Fruit fly (Drosophila melanogaster): Measurements from ENCODE around the gene Taf12.

Gene Taf12

dm6 chr3R:11656614-11657216, 22.8 kb downstream of the Taf12 start (continued):
- TF ChIP-seq vnd (GFP tag; IDR thresholded peaks at IDR 0.05; ENCODE audit: partially characterized antibody) = no peak
- peak; percentile 96 for TF ChIP-seq CG17568 (GFP tag; optimal IDR thresholded peaks at IDR 0.05)
- TF ChIP-seq CG15269 (tag; optimal IDR thresholded peaks at IDR 0.05) = peak; percentile 98
- peak; percentile 86 for TF ChIP-seq CG18011 (GFP tag; optimal IDR thresholded peaks at IDR 0.05)
- peak; percentile 92 for TF ChIP-seq CG3838 (GFP tag; optimal IDR thresholded peaks at IDR 0.05)
- peak; percentile 97 for TF ChIP-seq row (GFP tag; IDR thresholded peaks at IDR 0.05)
- TF ChIP-seq salm (tag; optimal IDR thresholded peaks at IDR 0.05) = peak; percentile 94
- TF ChIP-seq lab (GFP tag; optimal IDR thresholded peaks at IDR 0.05) = peak; percentile 98
- peak; percentile 92 for TF ChIP-seq Sox100B (GFP tag; optimal IDR thresholded peaks at IDR 0.05)
- TF ChIP-seq ab (GFP tag; optimal IDR thresholded peaks at IDR 0.05) = peak; percentile 84
- TF ChIP-seq dan (GFP tag; IDR thresholded peaks at IDR 0.05) = peak; percentile 71; the same call in 1 of the 2 replicates
- peak; percentile 97 for TF ChIP-seq dmrt99B (tag; optimal IDR thresholded peaks at IDR 0.05)
- TF ChIP-seq Optix (GFP tag; IDR thresholded peaks at IDR 0.05) = peak; percentile 96
- peak; percentile 94 for TF ChIP-seq phol (tag; optimal IDR thresholded peaks at IDR 0.05)
- TF ChIP-seq mld (GFP tag; IDR thresholded peaks at IDR 0.05; ENCODE audit: partially characterized antibody) = no peak
- peak; percentile 95 for TF ChIP-seq Blimp-1 (GFP tag; optimal IDR thresholded peaks at IDR 0.05)
- peak; percentile 95 for TF ChIP-seq CG7556 (GFP tag; optimal IDR thresholded peaks at IDR 0.05)
- TF ChIP-seq CG14441 (GFP tag; IDR thresholded peaks at IDR 0.05) = peak; percentile 97
- peak; percentile 82 for TF ChIP-seq CG10321 (GFP tag; IDR thresholded peaks at IDR 0.05)
- TF ChIP-seq CG18476 (GFP tag; optimal IDR thresholded peaks at IDR 0.05) = peak; percentile 94
- peak; percentile 80 for TF ChIP-seq CG8290 (GFP tag; optimal IDR thresholded peaks at IDR 0.05)
- TF ChIP-seq CG8290 (tag; optimal IDR thresholded peaks at IDR 0.05) = peak in 1 of 2 experiments; percentile 96
- TF ChIP-seq D (optimal IDR thresholded peaks at IDR 0.05) = no peak
- TF ChIP-seq D (GFP tag; optimal IDR thresholded peaks at IDR 0.05) = peak; percentile 86
- peak; percentile 94 for TF ChIP-seq CG17385 (GFP tag; optimal IDR thresholded peaks at IDR 0.05)
- peak; percentile 96 for TF ChIP-seq Bteb2 (GFP tag; optimal IDR thresholded peaks at IDR 0.05)
- TF ChIP-seq NC2α (GFP tag; optimal IDR thresholded peaks at IDR 0.05) = peak; percentile 88
- TF ChIP-seq CG17912 (GFP tag; optimal IDR thresholded peaks at IDR 0.05) = peak; percentile 41
- TF ChIP-seq CG1603 (tag; optimal IDR thresholded peaks at IDR 0.05) = peak; percentile 95
- TF ChIP-seq odd (GFP tag; optimal IDR thresholded peaks at IDR 0.05) = peak; percentile 90
- TF ChIP-seq inv (GFP tag; IDR thresholded peaks at IDR 0.05; ENCODE audit: partially characterized antibody) = no peak
- peak; percentile 91 for TF ChIP-seq CG9609 (GFP tag; optimal IDR thresholded peaks at IDR 0.05)
- TF ChIP-seq CG31388 (GFP tag; optimal IDR thresholded peaks at IDR 0.05) = peak; percentile 91
- TF ChIP-seq PHDP (tag; optimal IDR thresholded peaks at IDR 0.05) = peak; percentile 97
- TF ChIP-seq ewg (GFP tag; optimal IDR thresholded peaks at IDR 0.05) = peak; percentile 87
- TF ChIP-seq da (GFP tag; optimal IDR thresholded peaks at IDR 0.05) = peak; percentile 57
- TF ChIP-seq hkb (optimal IDR thresholded peaks at IDR 0.05) = no peak
- TF ChIP-seq hkb (GFP tag; IDR thresholded peaks at IDR 0.05) = peak; percentile 98
- peak; percentile 87 for TF ChIP-seq emc (GFP tag; optimal IDR thresholded peaks at IDR 0.05)
- peak; percentile 91 for TF ChIP-seq CG10267 (tag; optimal IDR thresholded peaks at IDR 0.05)
- TF ChIP-seq Pdp1 (GFP tag; optimal IDR thresholded peaks at IDR 0.05) = peak; percentile 95 to 97
- TF ChIP-seq CG30020 (tag; optimal IDR thresholded peaks at IDR 0.05) = peak; percentile 65
- TF ChIP-seq Dad (GFP tag; optimal IDR thresholded peaks at IDR 0.05) = peak; percentile 94
- TF ChIP-seq CG11696 (GFP tag; IDR thresholded peaks at IDR 0.05) = peak; percentile 91
- TF ChIP-seq shn (GFP tag; optimal IDR thresholded peaks at IDR 0.05) = peak; percentile 89
- TF ChIP-seq chinmo (GFP tag; IDR thresholded peaks at IDR 0.05; ENCODE audit: partially characterized antibody) = 0 out of 4 replicates have a peak, but pooled peaks have one; percentile 28
- TF ChIP-seq sd (tag; optimal IDR thresholded peaks at IDR 0.05) = peak; percentile 85
- peak; percentile 45 for TF ChIP-seq crol (GFP tag; IDR thresholded peaks at IDR 0.05)
- peak; percentile 97 for TF ChIP-seq CG12071 (GFP tag; optimal IDR thresholded peaks at IDR 0.05)
- peak; percentile 97 for TF ChIP-seq H15 (GFP tag; IDR thresholded peaks at IDR 0.05)

All from whole organism, embryonic.